Worm (Caenorhabditis elegans) whole organism, young adult: ENCODE measurements around the gene C27A2.8.

Source experiments
- F23B12.7 ChIP-seq: sonication (generic microtip); optimal IDR thresholded peaks from 2 replicates; lab custom pipeline; 2017; ENCODE audit warnings: missing genetic modification characterization, mild to moderate bottlenecking, missing compliant biosample characterization, antibody characterized with exemption, moderate library complexity; ENCODE audit not compliant: insufficient read depth
- ama-1 ChIP-seq, 3 experiments: fragments of 150-350 bp in 1 of 3; sonication (generic microtip) in 2 of 3; optimal IDR thresholded peaks; 2 replicates each; lab custom pipeline; 2014 to 2018; ENCODE audit warnings: missing biosample characterization in 2 of 3, missing genetic modification characterization in 2 of 3, missing genetic modification reagents in 2 of 3
- atf-7 ChIP-seq: sonication (generic microtip); optimal IDR thresholded peaks from 2 replicates; lab custom pipeline; 2017; ENCODE audit warnings: mild to moderate bottlenecking, missing genetic modification characterization, missing compliant biosample characterization
- ccch-3 ChIP-seq: fragments of 200-800 bp; sonication (Bioruptor generic); optimal IDR thresholded peaks from 2 replicates; lab custom pipeline; 2018; ENCODE audit warnings: mild to moderate bottlenecking, missing genetic modification characterization, missing compliant biosample characterization
- madf-6 ChIP-seq: fragments of 200-800 bp; sonication (Bioruptor generic); IDR thresholded peaks from 2 replicates; pipeline ENCODE4 v1.3.6; 2022; ENCODE audit warnings: missing genetic modification reagents, missing genetic modification characterization, missing compliant biosample characterization
- nfya-1 ChIP-seq: sonication (generic microtip); optimal IDR thresholded peaks from 2 replicates; lab custom pipeline; 2017; ENCODE audit warnings: antibody characterized with exemption, missing compliant biosample characterization, missing genetic modification characterization, borderline replicate concordance; ENCODE audit not compliant: insufficient read depth
- nhr-179 ChIP-seq: sonication (generic microtip); optimal IDR thresholded peaks from 2 replicates; lab custom pipeline; 2016; ENCODE audit warnings: mild to moderate bottlenecking, missing genetic modification characterization, missing compliant biosample characterization
- pha-4 ChIP-seq: fragments of 150-350 bp; sonication (generic microtip); optimal IDR thresholded peaks from 2 replicates; lab custom pipeline; 2014; ENCODE audit warnings: missing biosample characterization, missing genetic modification reagents, missing genetic modification characterization
- tbx-9 ChIP-seq: sonication (generic microtip); optimal IDR thresholded peaks from 2 replicates; lab custom pipeline; 2016; ENCODE audit warnings: borderline replicate concordance, missing genetic modification characterization, inconsistent platforms, missing compliant biosample characterization
- ztf-25 ChIP-seq: fragments of 200-800 bp; sonication (Bioruptor generic); IDR thresholded peaks from 2 replicates; pipeline ENCODE4 v1.3.6; 2022; ENCODE audit warnings: missing genetic modification reagents, missing genetic modification characterization, missing compliant biosample characterization

- no peak for TF ChIP-seq F23B12.7 (tag; lab: Kevin White, UChicago)
- no peak for TF ChIP-seq pha-4 (tag; lab: Kevin White, UChicago)
- TF ChIP-seq ccch-3 (GFP tag; lab: Kevin White, UChicago): no peak
- no peak for TF ChIP-seq tbx-9 (tag; lab: Kevin White, UChicago)
- no peak for TF ChIP-seq ztf-25 (GFP tag; lab: Robert Waterston, UW)
- no peak for TF ChIP-seq nfya-1 (tag; lab: Kevin White, UChicago)
- no peak for TF ChIP-seq atf-7 (tag; lab: Kevin White, UChicago)
- TF ChIP-seq madf-6 (GFP tag; lab: Robert Waterston, UW): no peak
- TF ChIP-seq nhr-179 (tag; lab: Kevin White, UChicago): no peak
- no peak for TF ChIP-seq ama-1 (optimal IDR thresholded peaks at IDR 0.05; lab: Kevin White, UChicago)
- TF ChIP-seq ama-1 (GFP tag; optimal IDR thresholded peaks at IDR 0.05; lab: Kevin White, UChicago): no peak
Measured at ce11 chrII:5084225-5084624, 16.4 kb upstream of the C27A2.8 start.
